Fruit fly (Drosophila melanogaster) whole organism, embryonic: ENCODE results near the gene CG18262.

Experiments
- Atf3 ChIP-seq: fragments of 200-800 bp; sonication (Bioruptor generic); optimal IDR thresholded peaks from 3 replicates; lab custom pipeline; 2016; ENCODE audit warnings: missing biosample characterization, missing genetic modification characterization
- B-H1 ChIP-seq: fragments of 200-800 bp; sonication (Bioruptor generic); IDR thresholded peaks from 3 replicates; pipeline ENCODE4 v1.3.6; 2022; ENCODE audit warnings: missing biosample characterization, missing genetic modification characterization
- Bgb ChIP-seq: fragments of 200-800 bp; sonication (Bioruptor generic); IDR thresholded peaks from 2 replicates; pipeline ENCODE4 v1.3.6; 2022; ENCODE audit warnings: missing biosample characterization, missing genetic modification characterization; ENCODE audit not compliant: partially characterized antibody
- CG10147 ChIP-seq: fragments of 200-800 bp; sonication (Bioruptor generic); optimal IDR thresholded peaks from 2 replicates; lab custom pipeline; 2019; ENCODE audit warnings: missing biosample characterization, mild to moderate bottlenecking, missing genetic modification characterization, moderate library complexity
- CG10267 ChIP-seq: fragments of 200-800 bp; sonication (Bioruptor generic); optimal IDR thresholded peaks from 2 replicates; lab custom pipeline; 2018; ENCODE audit warnings: missing biosample characterization, mild to moderate bottlenecking, missing genetic modification characterization, moderate library complexity
- CG11696 ChIP-seq: fragments of 200-800 bp; sonication (Bioruptor generic); IDR thresholded peaks from 2 replicates; pipeline ENCODE4 v1.3.6; 2022; ENCODE audit warnings: missing biosample characterization, missing genetic modification characterization
- CG12104 ChIP-seq: fragments of 200-800 bp; sonication (Bioruptor generic); optimal IDR thresholded peaks from 3 replicates; lab custom pipeline; 2016; ENCODE audit warnings: missing biosample characterization, missing genetic modification characterization
- CG12155 ChIP-seq: fragments of 200-800 bp; sonication (Bioruptor generic); optimal IDR thresholded peaks from 3 replicates; lab custom pipeline; 2016; ENCODE audit warnings: missing biosample characterization, missing genetic modification characterization
- CG12219 ChIP-seq: fragments of 200-800 bp; sonication (Bioruptor generic); optimal IDR thresholded peaks from 3 replicates; lab custom pipeline; 2018; ENCODE audit warnings: missing biosample characterization, mild to moderate bottlenecking, missing genetic modification characterization
- CG12236 ChIP-seq: fragments of 200-800 bp; sonication (Bioruptor generic); optimal IDR thresholded peaks from 2 replicates; lab custom pipeline; 2016; ENCODE audit warnings: missing biosample characterization, missing genetic modification characterization
- CG13296 ChIP-seq: fragments of 200-800 bp; sonication (Bioruptor generic); optimal IDR thresholded peaks from 3 replicates; lab custom pipeline; 2018; ENCODE audit warnings: missing biosample characterization, mild to moderate bottlenecking, missing genetic modification characterization
- CG14710 ChIP-seq: fragments of 200-800 bp; sonication (Bioruptor generic); optimal IDR thresholded peaks from 3 replicates; lab custom pipeline; 2019; ENCODE audit warnings: missing biosample characterization, mild to moderate bottlenecking, missing genetic modification characterization, moderate library complexity
- CG1529 ChIP-seq: fragments of 200-800 bp; sonication (Bioruptor generic); optimal IDR thresholded peaks from 3 replicates; lab custom pipeline; 2018; ENCODE audit warnings: missing biosample characterization, missing genetic modification characterization
- CG17328 ChIP-seq: fragments of 200-800 bp; sonication (Bioruptor generic); IDR thresholded peaks from 2 replicates; pipeline ENCODE4 v1.3.6; 2022; ENCODE audit warnings: missing biosample characterization, missing genetic modification characterization
- CG17385 ChIP-seq: fragments of 200-800 bp; sonication (Bioruptor generic); optimal IDR thresholded peaks from 3 replicates; lab custom pipeline; 2018; ENCODE audit warnings: missing biosample characterization, mild to moderate bottlenecking, missing genetic modification characterization
- CG17829 ChIP-seq: fragments of 200-800 bp; optimal IDR thresholded peaks from 2 replicates; lab custom pipeline; 2019; ENCODE audit warnings: missing biosample characterization, mild to moderate bottlenecking, missing genetic modification characterization, moderate library complexity
- CG18011 ChIP-seq: fragments of 200-800 bp; sonication (Bioruptor generic); optimal IDR thresholded peaks from 2 replicates; lab custom pipeline; 2017; ENCODE audit warnings: missing biosample characterization, missing genetic modification characterization, mild to moderate bottlenecking, moderate library complexity, missing genotype
- CG2202 ChIP-seq: fragments of 200-800 bp; sonication (Bioruptor generic); optimal IDR thresholded peaks from 2 replicates; lab custom pipeline; 2018; ENCODE audit warnings: missing biosample characterization, mild to moderate bottlenecking, missing genetic modification characterization
- CG30431 ChIP-seq: fragments of 200-800 bp; sonication (Bioruptor generic); optimal IDR thresholded peaks from 2 replicates; lab custom pipeline; 2017; ENCODE audit warnings: missing biosample characterization, missing genetic modification characterization
- CG31441 ChIP-seq: fragments of 200-800 bp; sonication (Bioruptor generic); IDR thresholded peaks from 2 replicates; pipeline ENCODE4 v1.3.6; 2022; ENCODE audit warnings: missing biosample characterization, missing genetic modification characterization
- CG34224 ChIP-seq: fragments of 200-800 bp; sonication (Bioruptor generic); IDR thresholded peaks from 3 replicates; pipeline ENCODE4 v1.3.6; 2022; ENCODE audit warnings: missing biosample characterization, missing genetic modification characterization; ENCODE audit not compliant: partially characterized antibody
- CG9932 ChIP-seq: fragments of 200-800 bp; sonication (Bioruptor generic); IDR thresholded peaks from 2 replicates; pipeline ENCODE4 v1.3.6; 2022; ENCODE audit warnings: missing biosample characterization, missing genetic modification characterization
- CrebB ChIP-seq: fragments of 200-800 bp; sonication (Bioruptor generic); optimal IDR thresholded peaks from 3 replicates; lab custom pipeline; 2018; ENCODE audit warnings: missing biosample characterization, mild to moderate bottlenecking, missing genetic modification characterization
- Dad ChIP-seq: fragments of 200-800 bp; sonication (Bioruptor generic); optimal IDR thresholded peaks from 3 replicates; lab custom pipeline; 2016; ENCODE audit warnings: missing biosample characterization, missing genetic modification characterization
- Dp ChIP-seq: fragments of 200-800 bp; sonication (Bioruptor generic); optimal IDR thresholded peaks from 2 replicates; lab custom pipeline; 2018; ENCODE audit warnings: missing biosample characterization, mild to moderate bottlenecking, missing genetic modification characterization, moderate library complexity
- Eip74EF ChIP-seq, 2 experiments: fragments of 200-800 bp in 1 of 2; fragments of >200 bp in 1 of 2; sonication (Bioruptor generic) in 1 of 2; optimal IDR thresholded peaks; 2 replicates each; lab custom pipeline; 2017 to 2019; ENCODE audit warnings: missing biosample characterization in 2 of 2, missing genetic modification characterization in 2 of 2, mild to moderate bottlenecking in 1 of 2, moderate library complexity in 1 of 2
- Ets97D ChIP-seq: fragments of 200-800 bp; sonication (Bioruptor generic); optimal IDR thresholded peaks from 3 replicates; lab custom pipeline; 2016; ENCODE audit warnings: missing biosample characterization, missing genetic modification characterization
- MBD-R2 ChIP-seq: fragments of 200-800 bp; sonication (Bioruptor generic); IDR thresholded peaks from 2 replicates; pipeline ENCODE4 v1.3.6; 2022; ENCODE audit warnings: missing biosample characterization, missing genetic modification characterization
- MESR4 ChIP-seq: fragments of 200-800 bp; sonication (Bioruptor generic); optimal IDR thresholded peaks from 2 replicates; lab custom pipeline; 2018; ENCODE audit warnings: missing biosample characterization, mild to moderate bottlenecking, missing genetic modification characterization, moderate library complexity
- Mad ChIP-seq: fragments of 200-800 bp; sonication (Bioruptor generic); optimal IDR thresholded peaks from 2 replicates; lab custom pipeline; 2016; ENCODE audit warnings: missing biosample characterization, missing genetic modification characterization
- Optix ChIP-seq: fragments of 200-800 bp; sonication (Bioruptor generic); IDR thresholded peaks from 3 replicates; pipeline ENCODE4 v1.3.6; 2022; ENCODE audit warnings: missing biosample characterization, missing genetic modification characterization
- az2 ChIP-seq: fragments of 200-800 bp; sonication (Bioruptor generic); optimal IDR thresholded peaks from 3 replicates; lab custom pipeline; 2016; ENCODE audit warnings: missing biosample characterization, missing genetic modification characterization
- caup ChIP-seq: fragments of 200-800 bp; sonication (Bioruptor generic); optimal IDR thresholded peaks from 3 replicates; lab custom pipeline; 2017; ENCODE audit warnings: missing biosample characterization, mild to moderate bottlenecking, missing genetic modification characterization, moderate library complexity; ENCODE audit not compliant: severe bottlenecking
- gfzf ChIP-seq: fragments of 200-800 bp; sonication (Bioruptor generic); optimal IDR thresholded peaks from 2 replicates; lab custom pipeline; 2016; ENCODE audit warnings: missing biosample characterization, mild to moderate bottlenecking, missing genetic modification characterization, moderate library complexity
- insv ChIP-seq, 2 experiments: fragments of 200-800 bp; sonication (Bioruptor generic); optimal IDR thresholded peaks; 3 replicates each; lab custom pipeline; 2016 to 2018; ENCODE audit warnings: missing biosample characterization in 2 of 2, missing genetic modification characterization in 2 of 2
- lilli ChIP-seq: fragments of 200-800 bp; sonication (Bioruptor generic); optimal IDR thresholded peaks from 3 replicates; lab custom pipeline; 2016; ENCODE audit warnings: missing biosample characterization, missing genetic modification characterization
- luna ChIP-seq: fragments of 200-800 bp; sonication (Bioruptor generic); optimal IDR thresholded peaks from 2 replicates; lab custom pipeline; 2016; ENCODE audit warnings: missing biosample characterization, missing genetic modification characterization
- maf-S ChIP-seq: fragments of 200-800 bp; sonication (Bioruptor generic); optimal IDR thresholded peaks from 2 replicates; lab custom pipeline; 2016; ENCODE audit warnings: missing biosample characterization, missing genetic modification characterization
- mam ChIP-seq: fragments of 200-800 bp; sonication (Bioruptor generic); optimal IDR thresholded peaks from 3 replicates; lab custom pipeline; 2016; ENCODE audit warnings: missing biosample characterization, missing genetic modification characterization
- pita ChIP-seq: fragments of 200-800 bp; sonication (Bioruptor generic); optimal IDR thresholded peaks from 2 replicates; lab custom pipeline; 2017; ENCODE audit warnings: missing biosample characterization, mild to moderate bottlenecking, missing genetic modification characterization
- prd ChIP-seq, 3 experiments: fragments of >200 bp in 2 of 3; fragments of 200-800 bp in 1 of 3; sonication (Bioruptor generic) in 1 of 3; optimal IDR thresholded peaks in 2 of 3; IDR thresholded peaks in 1 of 3; 2 replicates in 2 of 3; 3 replicates in 1 of 3; pipeline versions ENCODE4 v1.3.6 to Lab custom; 2017 to 2022; ENCODE audit warnings: missing biosample characterization in 1 of 3, missing genetic modification characterization in 1 of 3
- psq ChIP-seq: fragments of 200-800 bp; sonication (Bioruptor generic); optimal IDR thresholded peaks from 2 replicates; lab custom pipeline; 2017; ENCODE audit warnings: missing biosample characterization, missing genetic modification characterization
- pzg ChIP-seq: fragments of 200-800 bp; sonication (Bioruptor generic); optimal IDR thresholded peaks from 3 replicates; lab custom pipeline; 2018; ENCODE audit warnings: missing biosample characterization, mild to moderate bottlenecking, missing genetic modification characterization, moderate library complexity
- ro ChIP-seq: fragments of 200-800 bp; sonication (Bioruptor generic); IDR thresholded peaks from 2 replicates; pipeline ENCODE4 v1.3.6; 2022; ENCODE audit warnings: missing biosample characterization, missing genetic modification characterization
- run ChIP-seq: fragments of 200-800 bp; sonication (Bioruptor generic); optimal IDR thresholded peaks from 3 replicates; lab custom pipeline; 2018; ENCODE audit warnings: missing biosample characterization, mild to moderate bottlenecking, missing genetic modification characterization
- sima ChIP-seq: fragments of 200-800 bp; sonication (Bioruptor generic); optimal IDR thresholded peaks from 2 replicates; lab custom pipeline; 2016; ENCODE audit warnings: missing biosample characterization, missing genetic modification characterization
- unpg ChIP-seq: fragments of 200-800 bp; sonication (Bioruptor generic); optimal IDR thresholded peaks from 3 replicates; lab custom pipeline; 2018; ENCODE audit warnings: missing biosample characterization, mild to moderate bottlenecking, missing genetic modification characterization, moderate library complexity
- vvl ChIP-seq: fragments of 200-800 bp; sonication (Bioruptor generic); IDR thresholded peaks from 2 replicates; pipeline ENCODE4 v1.3.6; 2022; ENCODE audit warnings: missing biosample characterization, missing genetic modification characterization
- wek ChIP-seq: fragments of 200-800 bp; sonication (Bioruptor generic); optimal IDR thresholded peaks from 3 replicates; lab custom pipeline; 2018; ENCODE audit warnings: missing biosample characterization, mild to moderate bottlenecking, missing genetic modification characterization, moderate library complexity
- zfh1 ChIP-seq: fragments of 200-800 bp; sonication (Bioruptor generic); IDR thresholded peaks from 3 replicates; pipeline ENCODE4 v1.3.6; 2022; ENCODE audit warnings: missing biosample characterization, missing genetic modification characterization

CG18262 gene

DNA sequence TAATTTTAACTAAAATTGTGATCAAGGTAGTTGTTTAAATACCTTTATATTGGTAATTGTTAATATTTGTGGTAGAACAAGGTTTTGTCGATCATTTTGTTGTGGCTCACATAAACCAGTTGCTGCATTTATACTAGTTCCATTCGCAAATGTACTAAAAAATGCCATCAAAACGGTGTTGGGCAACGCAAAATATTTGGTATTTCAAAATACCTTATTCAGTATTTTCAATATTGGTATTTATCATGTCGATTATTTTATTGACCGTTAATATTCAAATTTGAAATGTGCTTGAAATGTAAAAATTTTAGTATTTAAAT lies 24.2 kb downstream of the CG18262 start, which contains the start of gene slpr (continued):
- peak; percentile 50 for TF ChIP-seq Ets97D (GFP tag; lab: Kevin White, UChicago)
- peak; percentile 83 for TF ChIP-seq gfzf (GFP tag; lab: Kevin White, UChicago)
- TF ChIP-seq sima (GFP tag; lab: Kevin White, UChicago), result no peak
- no peak for TF ChIP-seq CG13296 (GFP tag; lab: Kevin White, UChicago)
- TF ChIP-seq MESR4 (GFP tag; lab: Kevin White, UChicago), result peak; percentile 6
- TF ChIP-seq CG34224 (GFP tag; lab: Robert Waterston, UW), result no peak
- TF ChIP-seq vvl (GFP tag; lab: Robert Waterston, UW), result no peak
- TF ChIP-seq insv (GFP tag; optimal IDR thresholded peaks at IDR 0.05; lab: Kevin White, UChicago), result no peak
- TF ChIP-seq CG14710 (tag; lab: Kevin White, UChicago), result peak; percentile 44
- no peak for TF ChIP-seq mam (GFP tag; lab: Kevin White, UChicago)
- TF ChIP-seq CG17328, result no peak
- no peak for TF ChIP-seq az2
- TF ChIP-seq CG1529 (GFP tag; lab: Kevin White, UChicago), result no peak
- no peak for TF ChIP-seq CG10147
- TF ChIP-seq caup (GFP tag; lab: Kevin White, UChicago), result no peak
- TF ChIP-seq Atf3 (GFP tag; lab: Kevin White, UChicago), result no peak
- no peak for TF ChIP-seq unpg (GFP tag; lab: Kevin White, UChicago)
- TF ChIP-seq CG10267, result peak; percentile 92

DNA sequence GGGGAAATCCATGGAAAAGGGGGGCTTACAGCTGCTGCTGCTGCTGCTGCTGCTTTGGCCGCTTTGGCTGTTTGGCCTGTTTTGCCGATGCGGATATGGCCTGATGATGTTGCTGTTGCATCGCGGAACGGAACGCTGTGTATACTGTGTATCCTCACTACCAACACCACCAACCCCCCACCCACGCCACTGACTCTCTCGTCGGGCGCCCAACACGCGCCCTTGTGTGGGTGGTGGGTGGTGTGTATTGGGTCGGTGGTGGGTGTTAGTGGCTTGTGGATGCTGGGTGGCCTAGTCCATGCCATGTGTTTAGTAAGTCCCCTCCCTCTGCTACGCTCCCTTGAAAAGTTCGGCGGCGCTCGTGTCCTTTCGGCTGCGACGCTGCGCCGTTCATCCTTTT lies 25.0 kb downstream of the CG18262 start:
- TF ChIP-seq CG11696 (GFP tag; lab: Robert Waterston, UW) (no peak), CG12155 (GFP tag; lab: Kevin White, UChicago) (no peak), run (no peak), maf-S (GFP tag; lab: Kevin White, UChicago) (no peak), Mad (GFP tag; lab: Kevin White, UChicago) (no peak), CG12104 (no peak), prd (optimal IDR thresholded peaks at IDR 0.05; lab: Kevin White, UChicago) (no peak), prd (GFP tag; IDR thresholded peaks at IDR 0.05; lab: Robert Waterston, UW) (no peak), CG2202 (tag; lab: Kevin White, UChicago) (no peak), ro (GFP tag; lab: Robert Waterston, UW) (no peak), CG31441 (GFP tag; lab: Robert Waterston, UW) (no peak), Eip74EF (GFP tag; optimal IDR thresholded peaks at IDR 0.05; lab: Kevin White, UChicago) (no peak), B-H1 (no peak), CrebB (tag; lab: Kevin White, UChicago) (no peak), CG30431 (GFP tag; lab: Kevin White, UChicago) (no peak), CG17385 (GFP tag; lab: Kevin White, UChicago) (no peak), MBD-R2 (GFP tag; lab: Robert Waterston, UW) (peak; percentile 22; the same call in 1 of the 2 replicates), CG17829 (tag; lab: Kevin White, UChicago) (no peak), Optix (GFP tag; lab: Robert Waterston, UW) (0 out of 3 replicates have a peak, but pooled peaks have one; percentile 20), lilli (no peak), Dad (GFP tag; lab: Kevin White, UChicago) (no peak), CG18011 (GFP tag; lab: Kevin White, UChicago) (no peak), CG12219 (no peak), pzg (GFP tag; lab: Kevin White, UChicago) (peak; percentile 4), psq (GFP tag; lab: Kevin White, UChicago) (no peak), pita (GFP tag; lab: Kevin White, UChicago) (no peak), CG12236 (no peak), CG9932 (GFP tag; lab: Robert Waterston, UW) (no peak; the same call in 1 of the 2 replicates), zfh1 (0 out of 3 replicates have a peak, but pooled peaks have one; percentile 18), wek (GFP tag; lab: Kevin White, UChicago) (no peak), luna (GFP tag; lab: Kevin White, UChicago) (no peak), Dp (GFP tag; lab: Kevin White, UChicago) (no peak), Bgb (GFP tag; lab: Robert Waterston, UW) (peak; percentile 38; the same call in 1 of the 2 replicates)
